Fruit fly (Drosophila melanogaster) whole organism, wandering third instar larva: ENCODE results near the gene CG46508.
"Not testable (repeated sequence)": the region's sequence is repeated elsewhere in the genome, so short reads cannot be mapped to it uniquely, and the experiment has no call there.

ENCODE experiments used
- Dfd ChIP-seq: fragments of >200 bp; optimal IDR thresholded peaks from 2 replicates; lab custom pipeline; 2017; ENCODE audit warnings: missing biosample characterization, missing genetic modification characterization
- Hnf4 ChIP-seq: fragments of 200-800 bp; sonication (Bioruptor generic); optimal IDR thresholded peaks from 2 replicates; lab custom pipeline; 2016; ENCODE audit warnings: missing biosample characterization, mild to moderate bottlenecking, missing genetic modification characterization
- Hr83 ChIP-seq: fragments of 200-300 bp; sonication (Bioruptor generic); optimal IDR thresholded peaks from 2 replicates; lab custom pipeline; 2016; ENCODE audit warnings: missing biosample characterization, mild to moderate bottlenecking, missing genetic modification characterization, moderate library complexity; ENCODE audit not compliant: poor library complexity, severe bottlenecking
- Myc ChIP-seq: fragments of >200 bp; optimal IDR thresholded peaks from 2 replicates; lab custom pipeline; 2017
- N ChIP-seq: fragments of >200 bp; optimal IDR thresholded peaks from 2 replicates; lab custom pipeline; 2018; ENCODE audit warnings: missing biosample characterization, missing external identifiers, missing genetic modification characterization
- OdsH ChIP-seq: fragments of 200-800 bp; sonication (Bioruptor generic); optimal IDR thresholded peaks from 2 replicates; lab custom pipeline; 2016; ENCODE audit warnings: missing biosample characterization, mild to moderate bottlenecking, missing genetic modification characterization
- fru ChIP-seq: fragments of 200-800 bp; sonication (Bioruptor generic); optimal IDR thresholded peaks from 3 replicates; lab custom pipeline; 2016; ENCODE audit warnings: missing biosample characterization, mild to moderate bottlenecking, missing genetic modification characterization
- psq ChIP-seq: fragments of 200-800 bp; sonication (Bioruptor generic); optimal IDR thresholded peaks from 3 replicates; lab custom pipeline; 2017; ENCODE audit warnings: missing biosample characterization, mild to moderate bottlenecking, missing genetic modification characterization, moderate library complexity
- sage ChIP-seq: fragments of 200-800 bp; sonication (Bioruptor generic); optimal IDR thresholded peaks from 2 replicates; lab custom pipeline; 2016; ENCODE audit warnings: missing biosample characterization, mild to moderate bottlenecking, missing genetic modification characterization
- woc ChIP-seq: sonication (Bioruptor generic); optimal IDR thresholded peaks from 2 replicates; lab custom pipeline; 2016; ENCODE audit warnings: missing biosample characterization, mild to moderate bottlenecking, missing genetic modification characterization

dm6 chrX:22191973-22192372 is 24.5 kb downstream of the CG46508 start, which contains the start of gene CG46513:
- not testable (repeated sequence) for TF ChIP-seq psq (GFP tag; lab: Kevin White, UChicago); fru (GFP tag; lab: Kevin White, UChicago); Hnf4 (GFP tag; lab: Kevin White, UChicago); woc; Hr83 (GFP tag; lab: Kevin White, UChicago); Myc; Dfd (GFP tag; lab: Kevin White, UChicago); sage (GFP tag; lab: Kevin White, UChicago); OdsH (GFP tag; lab: Kevin White, UChicago); N (GFP tag; lab: Kevin White, UChicago)
